Worm (Caenorhabditis elegans) whole organism, L3 larva: ENCODE measurements around the gene F13D12.8.

Source experiments
- ZK546.5 ChIP-seq: sonication (generic microtip); optimal IDR thresholded peaks from 2 replicates; lab custom pipeline; 2017; ENCODE audit warnings: missing biosample characterization, missing genetic modification characterization
- ceh-16 ChIP-seq: sonication (generic microtip); optimal IDR thresholded peaks from 2 replicates; lab custom pipeline; 2017; ENCODE audit warnings: missing biosample characterization, missing genetic modification characterization
- elt-2 ChIP-seq: sonication (generic microtip); optimal IDR thresholded peaks from 2 replicates; lab custom pipeline; 2016; ENCODE audit warnings: missing genetic modification reagents, mild to moderate bottlenecking, missing genetic modification characterization, missing compliant biosample characterization
- nfya-1 ChIP-seq: sonication (generic microtip); optimal IDR thresholded peaks from 2 replicates; lab custom pipeline; 2017; ENCODE audit warnings: missing genetic modification characterization, mild to moderate bottlenecking, missing compliant biosample characterization, antibody characterized with exemption, moderate library complexity; ENCODE audit not compliant: insufficient read depth
- nhr-23 ChIP-seq: fragments of 150-350 bp; optimal IDR thresholded peaks from 2 replicates; lab custom pipeline; 2014; ENCODE audit warnings: missing biosample characterization, missing genetic modification reagents, missing genetic modification characterization
- nhr-25 ChIP-seq: sonication (generic microtip); optimal IDR thresholded peaks from 2 replicates; lab custom pipeline; 2017; ENCODE audit warnings: missing biosample characterization, missing genetic modification characterization
- nhr-76 ChIP-seq: fragments of 150-350 bp; sonication (generic microtip); optimal IDR thresholded peaks from 5 replicates; lab custom pipeline; 2014; ENCODE audit warnings: missing biosample characterization, missing genetic modification characterization
- pqm-1 ChIP-seq: fragments of 150-350 bp; optimal IDR thresholded peaks from 2 replicates; lab custom pipeline; 2017; ENCODE audit warnings: missing biosample characterization, missing genetic modification characterization, inconsistent platforms
- snpc-4 ChIP-seq: fragments of 150-350 bp; optimal IDR thresholded peaks from 2 replicates; lab custom pipeline; 2014; ENCODE audit warnings: missing biosample characterization, missing genetic modification characterization
- tbx-2 ChIP-seq: sonication (generic microtip); optimal IDR thresholded peaks from 2 replicates; lab custom pipeline; 2016; ENCODE audit warnings: mild to moderate bottlenecking, missing genetic modification characterization, missing compliant biosample characterization
- ztf-4 ChIP-seq: fragments of 150-350 bp; optimal IDR thresholded peaks from 2 replicates; lab custom pipeline; 2014; ENCODE audit warnings: missing biosample characterization, missing genetic modification characterization

DNA sequence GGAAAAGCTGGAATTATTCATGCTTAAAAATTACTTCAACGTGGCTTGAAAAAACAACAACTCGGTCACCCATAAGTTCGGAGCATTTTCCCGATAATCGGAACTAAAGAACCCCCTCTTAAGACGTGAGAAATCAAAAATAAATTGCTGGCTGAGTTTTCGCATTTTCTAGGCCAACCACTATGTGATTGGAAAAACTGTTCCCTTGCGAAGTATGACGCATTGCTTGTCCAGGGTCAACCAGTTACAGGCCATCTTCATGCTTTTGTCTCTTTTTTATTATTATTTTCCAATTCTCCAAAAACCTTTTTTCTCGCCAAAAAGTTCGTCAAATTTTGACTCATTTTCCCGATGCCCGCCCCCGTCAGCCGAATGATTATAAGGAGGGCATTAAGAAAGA lies 12.3 kb downstream of the F13D12.8 start, which contains the start of gene F13D12.3:
- no peak for TF ChIP-seq tbx-2
- no peak for TF ChIP-seq nfya-1
- no peak for TF ChIP-seq ZK546.5 (tag; lab: Kevin White, UChicago)
- no peak for TF ChIP-seq nhr-25
- no peak for TF ChIP-seq ztf-4 (tag; lab: Kevin White, UChicago)
- no peak for TF ChIP-seq ceh-16 (tag; lab: Kevin White, UChicago)
- no peak for TF ChIP-seq elt-2
- no peak for TF ChIP-seq nhr-76 (tag; lab: Kevin White, UChicago)
- TF ChIP-seq pqm-1 (tag; lab: Kevin White, UChicago): no peak
- TF ChIP-seq nhr-23 (tag; lab: Kevin White, UChicago): no peak
- no peak for TF ChIP-seq snpc-4
